Fruit fly (Drosophila melanogaster): Measurements from ENCODE around the gene pdgy.

dm6 chrX:14885554-14885953 lies 67.8 kb downstream of the pdgy start:
- no peak for TF ChIP-seq Dll (optimal IDR thresholded peaks at IDR 0.05)
- no peak for TF ChIP-seq CG8478 (optimal IDR thresholded peaks at IDR 0.05)
- TF ChIP-seq pan (optimal IDR thresholded peaks at IDR 0.05): no peak
